Worm (Caenorhabditis elegans) whole organism, mixed stage, embryonic: Measurements from ENCODE around the gene ceh-37.

Experiments
- elt-3 ChIP-seq: fragments of 150-350 bp; optimal IDR thresholded peaks from 2 replicates; lab custom pipeline; 2014; ENCODE audit warnings: missing biosample characterization, missing genetic modification characterization
- hlh-1 ChIP-seq: fragments of 150-350 bp; optimal IDR thresholded peaks from 2 replicates; lab custom pipeline; 2014; ENCODE audit warnings: missing biosample characterization, missing genetic modification reagents, missing genetic modification characterization
- lsy-2 ChIP-seq: fragments of 150-350 bp; optimal IDR thresholded peaks from 2 replicates; lab custom pipeline; 2014; ENCODE audit warnings: missing biosample characterization, missing genetic modification characterization
- nhr-12 ChIP-seq: fragments of 150-350 bp; optimal IDR thresholded peaks from 2 replicates; lab custom pipeline; 2014; ENCODE audit warnings: missing biosample characterization, missing genetic modification characterization
- nhr-237 ChIP-seq: fragments of 150-350 bp; optimal IDR thresholded peaks from 2 replicates; lab custom pipeline; 2014; ENCODE audit warnings: missing biosample characterization, missing genetic modification characterization
- pha-4 ChIP-seq: fragments of 150-350 bp; optimal IDR thresholded peaks from 2 replicates; lab custom pipeline; 2018; ENCODE audit warnings: missing biosample characterization, missing genetic modification reagents, missing genetic modification characterization
- tbx-8 ChIP-seq: fragments of 200-800 bp; sonication (Bioruptor generic); optimal IDR thresholded peaks from 2 replicates; lab custom pipeline; 2018; ENCODE audit warnings: mild to moderate bottlenecking, missing genetic modification characterization, moderate library complexity, missing compliant biosample characterization
- unc-39 ChIP-seq: fragments of 150-350 bp; optimal IDR thresholded peaks from 2 replicates; lab custom pipeline; 2014; ENCODE audit warnings: missing biosample characterization, missing genetic modification characterization

DNA sequence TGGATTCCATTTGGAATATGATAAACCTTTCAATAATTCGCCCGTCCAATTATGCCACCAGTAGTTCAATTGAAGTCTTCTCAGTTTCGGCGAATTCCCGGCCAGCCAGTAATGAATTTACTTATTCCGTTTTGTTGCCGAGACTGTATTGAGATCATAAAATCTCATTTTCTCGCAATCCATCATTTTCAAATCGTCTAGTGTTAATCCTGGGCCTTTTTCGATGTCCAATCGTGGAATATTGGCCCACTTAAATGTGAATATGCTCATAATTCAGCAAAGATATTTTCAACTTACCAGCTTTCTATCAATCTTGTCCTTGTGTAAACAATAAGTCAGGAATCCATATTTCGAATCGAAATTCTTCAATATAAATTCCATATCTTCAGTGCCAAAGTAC lies 55.2 kb downstream of the ceh-37 start:
- TF ChIP-seq nhr-12 (tag; lab: Kevin White, UChicago) (no peak), unc-39 (tag; lab: Kevin White, UChicago) (no peak), nhr-237 (tag; lab: Kevin White, UChicago) (no peak), lsy-2 (tag; lab: Kevin White, UChicago) (no peak), hlh-1 (tag; lab: Kevin White, UChicago) (no peak), tbx-8 (GFP tag; lab: Kevin White, UChicago) (no peak), pha-4 (tag; lab: Kevin White, UChicago) (no peak), elt-3 (tag; lab: Kevin White, UChicago) (no peak)
